Worm (Caenorhabditis elegans) whole organism, late embryonic: ENCODE data around the gene C50F7.9.

Experiments used
- K02D7.2 ChIP-seq: sonication (generic microtip); optimal IDR thresholded peaks from 2 replicates; lab custom pipeline; 2017; ENCODE audit warnings: mild to moderate bottlenecking, missing genetic modification characterization, missing compliant biosample characterization
- T23F11.4 ChIP-seq: fragments of 200-800 bp; sonication (Bioruptor generic); optimal IDR thresholded peaks from 2 replicates; lab custom pipeline; 2018; ENCODE audit warnings: mild to moderate bottlenecking, missing genetic modification characterization, missing compliant biosample characterization
- ahr-1 ChIP-seq: sonication (generic microtip); optimal IDR thresholded peaks from 2 replicates; lab custom pipeline; 2016; ENCODE audit warnings: missing genetic modification characterization, missing compliant biosample characterization
- ceh-14 ChIP-seq: sonication (generic microtip); optimal IDR thresholded peaks from 2 replicates; lab custom pipeline; 2016; ENCODE audit warnings: missing genotype, missing genetic modification characterization, missing compliant biosample characterization
- ceh-18 ChIP-seq: sonication (generic microtip); optimal IDR thresholded peaks from 2 replicates; lab custom pipeline; 2016; ENCODE audit warnings: missing genetic modification characterization, missing compliant biosample characterization
- ceh-22 ChIP-seq: sonication (generic microtip); optimal IDR thresholded peaks from 2 replicates; lab custom pipeline; 2017; ENCODE audit warnings: missing biosample characterization, missing genetic modification characterization
- ceh-24 ChIP-seq: sonication (generic microtip); optimal IDR thresholded peaks from 2 replicates; lab custom pipeline; 2016; ENCODE audit warnings: mild to moderate bottlenecking, missing genetic modification characterization, missing compliant biosample characterization
- ceh-30 ChIP-seq: fragments of 150-350 bp; optimal IDR thresholded peaks from 2 replicates; lab custom pipeline; 2014; ENCODE audit warnings: missing biosample characterization, missing genetic modification characterization
- ceh-31 ChIP-seq: sonication (generic microtip); optimal IDR thresholded peaks from 2 replicates; lab custom pipeline; 2016; ENCODE audit warnings: missing genetic modification characterization, missing compliant biosample characterization
- ceh-34 ChIP-seq: sonication (generic microtip); optimal IDR thresholded peaks from 2 replicates; lab custom pipeline; 2016; ENCODE audit warnings: mild to moderate bottlenecking, missing genetic modification characterization, missing compliant biosample characterization
- ceh-45 ChIP-seq: fragments of 200-800 bp; sonication (Bioruptor generic); IDR thresholded peaks from 2 replicates; pipeline ENCODE4 v1.3.6; 2022; ENCODE audit warnings: missing genetic modification reagents, missing genetic modification characterization, missing compliant biosample characterization
- ceh-6 ChIP-seq: fragments of 200-800 bp; sonication (Bioruptor generic); optimal IDR thresholded peaks from 2 replicates; lab custom pipeline; 2018; ENCODE audit warnings: mild to moderate bottlenecking, missing genetic modification characterization, missing compliant biosample characterization
- ceh-9 ChIP-seq: sonication (generic microtip); optimal IDR thresholded peaks from 2 replicates; lab custom pipeline; 2016; ENCODE audit warnings: mild to moderate bottlenecking, missing genetic modification characterization, inconsistent platforms, missing compliant biosample characterization
- dve-1 ChIP-seq: sonication (generic microtip); optimal IDR thresholded peaks from 2 replicates; lab custom pipeline; 2017; ENCODE audit warnings: antibody characterized with exemption, mild to moderate bottlenecking, missing genetic modification characterization, missing compliant biosample characterization
- elt-2 ChIP-seq: sonication (generic microtip); optimal IDR thresholded peaks from 2 replicates; lab custom pipeline; 2016; ENCODE audit warnings: missing genetic modification reagents, missing genetic modification characterization, missing compliant biosample characterization
- elt-4 ChIP-seq: sonication (generic microtip); optimal IDR thresholded peaks from 2 replicates; lab custom pipeline; 2016; ENCODE audit warnings: missing genetic modification characterization, missing compliant biosample characterization
- ets-4 ChIP-seq: sonication (generic microtip); optimal IDR thresholded peaks from 2 replicates; lab custom pipeline; 2016; ENCODE audit warnings: missing genetic modification characterization, missing compliant biosample characterization
- fax-1 ChIP-seq: sonication (generic microtip); optimal IDR thresholded peaks from 2 replicates; lab custom pipeline; 2016; ENCODE audit warnings: missing genotype, missing genetic modification characterization, missing compliant biosample characterization
- fkh-10 ChIP-seq: fragments of 150-350 bp; optimal IDR thresholded peaks from 2 replicates; lab custom pipeline; 2014; ENCODE audit warnings: missing biosample characterization, missing genetic modification reagents, missing genetic modification characterization
- hlh-15 ChIP-seq: sonication (generic microtip); optimal IDR thresholded peaks from 2 replicates; lab custom pipeline; 2016; ENCODE audit warnings: missing genetic modification characterization, missing compliant biosample characterization
- hlh-6 ChIP-seq: sonication (generic microtip); optimal IDR thresholded peaks from 2 replicates; lab custom pipeline; 2016; ENCODE audit warnings: missing genotype, missing genetic modification characterization, missing compliant biosample characterization
- madf-2 ChIP-seq: sonication (generic microtip); optimal IDR thresholded peaks from 2 replicates; lab custom pipeline; 2017; ENCODE audit warnings: missing genetic modification characterization, missing compliant biosample characterization
- mec-3 ChIP-seq: sonication (generic microtip); optimal IDR thresholded peaks from 2 replicates; lab custom pipeline; 2016; ENCODE audit warnings: borderline replicate concordance, missing genetic modification characterization, missing compliant biosample characterization
- nfya-1 ChIP-seq: sonication (generic microtip); optimal IDR thresholded peaks from 2 replicates; lab custom pipeline; 2017; ENCODE audit warnings: missing genetic modification characterization, mild to moderate bottlenecking, missing compliant biosample characterization, antibody characterized with exemption, moderate library complexity
- npax-4 ChIP-seq: sonication (generic microtip); optimal IDR thresholded peaks from 2 replicates; lab custom pipeline; 2016; ENCODE audit warnings: missing genetic modification characterization, missing compliant biosample characterization
- pax-1 ChIP-seq: fragments of 150-350 bp; optimal IDR thresholded peaks from 2 replicates; lab custom pipeline; 2014; ENCODE audit warnings: missing biosample characterization, missing genetic modification characterization
- pha-2 ChIP-seq: sonication (generic microtip); optimal IDR thresholded peaks from 2 replicates; lab custom pipeline; 2017; ENCODE audit warnings: mild to moderate bottlenecking, missing genetic modification characterization, missing compliant biosample characterization
- pha-4 ChIP-seq: fragments of 150-350 bp; optimal IDR thresholded peaks from 2 replicates; lab custom pipeline; 2018; ENCODE audit warnings: missing biosample characterization, missing genetic modification reagents, missing genetic modification characterization
- pros-1 ChIP-seq: fragments of 150-350 bp; optimal IDR thresholded peaks from 2 replicates; lab custom pipeline; 2014; ENCODE audit warnings: missing biosample characterization, missing genetic modification reagents, missing genetic modification characterization
- ref-2 ChIP-seq: sonication (generic microtip); optimal IDR thresholded peaks from 2 replicates; lab custom pipeline; 2016; ENCODE audit warnings: missing genetic modification characterization, missing compliant biosample characterization
- rnt-1 ChIP-seq: sonication (generic microtip); optimal IDR thresholded peaks from 2 replicates; lab custom pipeline; 2016; ENCODE audit warnings: missing genetic modification characterization, missing compliant biosample characterization
- sdc-2 ChIP-seq: sonication (generic microtip); optimal IDR thresholded peaks from 2 replicates; lab custom pipeline; 2016; ENCODE audit warnings: missing genotype, missing genetic modification characterization, missing compliant biosample characterization
- sox-4 ChIP-seq: sonication (generic microtip); optimal IDR thresholded peaks from 2 replicates; lab custom pipeline; 2017; ENCODE audit warnings: mild to moderate bottlenecking, missing genetic modification characterization, inconsistent platforms, missing compliant biosample characterization
- syd-9 ChIP-seq: sonication (generic microtip); optimal IDR thresholded peaks from 2 replicates; lab custom pipeline; 2016; ENCODE audit warnings: mild to moderate bottlenecking, missing genetic modification characterization, moderate library complexity, missing compliant biosample characterization
- ttx-3 ChIP-seq: sonication (generic microtip); optimal IDR thresholded peaks from 2 replicates; lab custom pipeline; 2016; ENCODE audit warnings: missing genetic modification reagents, missing genetic modification characterization, missing compliant biosample characterization
- unc-86 ChIP-seq: sonication (generic microtip); optimal IDR thresholded peaks from 2 replicates; lab custom pipeline; 2016; ENCODE audit warnings: missing genetic modification characterization, missing compliant biosample characterization
- zip-5 ChIP-seq: sonication (generic microtip); optimal IDR thresholded peaks from 2 replicates; lab custom pipeline; 2016; ENCODE audit warnings: missing genetic modification characterization, missing compliant biosample characterization
- ztf-16 ChIP-seq: sonication (generic microtip); optimal IDR thresholded peaks from 2 replicates; lab custom pipeline; 2017; ENCODE audit warnings: missing genetic modification characterization, missing compliant biosample characterization

Gene C50F7.9

ce11 chrIV:7774206-7774605 is 42.3 kb upstream of the C50F7.9 start, which contains the start of the genes hcf-1 and swd-2.2:
Gene hcf-1, minus strand, starts transcription at chrIV:7774275.
Gene swd-2.2, plus strand, starts transcription at chrIV:7774411.
- TF ChIP-seq pha-4 (tag; lab: Kevin White, UChicago) (no peak), syd-9 (tag; lab: Kevin White, UChicago) (no peak), fax-1 (no peak), unc-86 (tag; lab: Kevin White, UChicago) (no peak), rnt-1 (no peak), nfya-1 (tag; lab: Kevin White, UChicago) (peak; percentile 18), elt-4 (tag; lab: Kevin White, UChicago) (no peak), fkh-10 (GFP tag; lab: Kevin White, UChicago) (no peak)

ce11 chrIV:7770162-7770561 is 38.3 kb upstream of the C50F7.9 start, which contains the start of gene rdl-1:
Gene rdl-1, minus strand, starts transcription at chrIV:7770262.
- TF ChIP-seq dve-1 (no peak), pros-1 (no peak), ets-4 (tag; lab: Kevin White, UChicago) (no peak), ceh-31 (tag; lab: Kevin White, UChicago) (no peak), pax-1 (tag; lab: Kevin White, UChicago) (no peak), pha-2 (tag; lab: Kevin White, UChicago) (no peak), ceh-14 (tag; lab: Kevin White, UChicago) (no peak), hlh-15 (tag; lab: Kevin White, UChicago) (no peak), ceh-18 (tag; lab: Kevin White, UChicago) (no peak), ref-2 (tag; lab: Kevin White, UChicago) (no peak), mec-3 (tag; lab: Kevin White, UChicago) (no peak), ceh-45 (no peak), elt-4 (tag; lab: Kevin White, UChicago) (no peak), ztf-16 (tag; lab: Kevin White, UChicago) (no peak), ttx-3 (no peak), rnt-1 (no peak)

ce11 chrIV:7764319-7764718 is 32.5 kb upstream of the C50F7.9 start:
- TF ChIP-seq ceh-30 (tag; lab: Kevin White, UChicago), result no peak
- TF ChIP-seq ceh-14 (tag; lab: Kevin White, UChicago), result no peak
- TF ChIP-seq sdc-2 (tag; lab: Kevin White, UChicago), result no peak
- no peak for TF ChIP-seq ceh-9 (tag; lab: Kevin White, UChicago)
- no peak for TF ChIP-seq ahr-1 (tag; lab: Kevin White, UChicago)
- no peak for TF ChIP-seq ceh-31 (tag; lab: Kevin White, UChicago)
- TF ChIP-seq dve-1, result no peak
- no peak for TF ChIP-seq hlh-6 (tag; lab: Kevin White, UChicago)
- no peak for TF ChIP-seq ceh-24 (tag; lab: Kevin White, UChicago)
- no peak for TF ChIP-seq K02D7.2 (tag; lab: Kevin White, UChicago)
- TF ChIP-seq sox-4 (tag; lab: Kevin White, UChicago), result no peak
- TF ChIP-seq ceh-22 (tag; lab: Kevin White, UChicago), result no peak
- TF ChIP-seq madf-2 (tag; lab: Kevin White, UChicago), result no peak
- TF ChIP-seq ceh-34 (tag; lab: Kevin White, UChicago), result no peak
- no peak for TF ChIP-seq nfya-1 (tag; lab: Kevin White, UChicago)

ce11 chrIV:7763748-7764147 is 31.9 kb upstream of the C50F7.9 start, which contains the start of the genes C46A5.6 and C46A5.1:
Gene C46A5.6, minus strand, starts transcription at chrIV:7763848.
Gene C46A5.1, plus strand, starts transcription at chrIV:7763931.
- no peak for TF ChIP-seq elt-2 (tag; lab: Kevin White, UChicago)
- TF ChIP-seq ceh-6 (GFP tag; lab: Kevin White, UChicago), result no peak
- no peak for TF ChIP-seq zip-5 (tag; lab: Kevin White, UChicago)
- no peak for TF ChIP-seq T23F11.4
- no peak for TF ChIP-seq npax-4 (tag; lab: Kevin White, UChicago)
- TF ChIP-seq, all 69 proteins: peak for 0
